Fruit fly (Drosophila melanogaster) whole organism, wandering third instar larva: ENCODE data around the gene CG43149.

Experiments
- Abd-B ChIP-seq: fragments of >200 bp; optimal IDR thresholded peaks from 2 replicates; lab custom pipeline; 2017; ENCODE audit warnings: missing biosample characterization, missing genetic modification characterization
- CG32264 ChIP-seq: fragments of 200-800 bp; sonication (Bioruptor generic); optimal IDR thresholded peaks from 2 replicates; lab custom pipeline; 2016; ENCODE audit warnings: missing biosample characterization, missing genetic modification characterization
- CG9705 ChIP-seq: fragments of 200-800 bp; sonication (Bioruptor generic); optimal IDR thresholded peaks from 2 replicates; lab custom pipeline; 2018; ENCODE audit warnings: missing biosample characterization, mild to moderate bottlenecking, missing genetic modification characterization
- CrebA ChIP-seq: fragments of 200-800 bp; sonication (Bioruptor generic); optimal IDR thresholded peaks from 2 replicates; lab custom pipeline; 2016; ENCODE audit warnings: missing biosample characterization, mild to moderate bottlenecking, missing genetic modification characterization, borderline replicate concordance
- Dfd ChIP-seq: fragments of >200 bp; optimal IDR thresholded peaks from 2 replicates; lab custom pipeline; 2017; ENCODE audit warnings: missing biosample characterization, missing genetic modification characterization
- Dif ChIP-seq: fragments of 200-275, 200-300 bp; sonication (Bioruptor generic); optimal IDR thresholded peaks from 2 replicates; lab custom pipeline; 2018; ENCODE audit warnings: missing biosample characterization, missing genetic modification characterization; ENCODE audit not compliant: partially characterized antibody
- GATAd ChIP-seq: sonication (Bioruptor generic); optimal IDR thresholded peaks from 2 replicates; lab custom pipeline; 2016; ENCODE audit warnings: missing biosample characterization, missing genetic modification characterization
- HLH106 ChIP-seq: fragments of 200-800 bp; optimal IDR thresholded peaks from 3 replicates; lab custom pipeline; 2019; ENCODE audit warnings: missing biosample characterization, mild to moderate bottlenecking, missing genetic modification characterization, moderate library complexity
- Hnf4 ChIP-seq: fragments of 200-800 bp; sonication (Bioruptor generic); optimal IDR thresholded peaks from 2 replicates; lab custom pipeline; 2016; ENCODE audit warnings: missing biosample characterization, mild to moderate bottlenecking, missing genetic modification characterization
- Hr78 ChIP-seq: fragments of >200 bp; optimal IDR thresholded peaks from 2 replicates; lab custom pipeline; 2017; ENCODE audit warnings: missing biosample characterization, missing genetic modification characterization
- Hr83 ChIP-seq: fragments of 200-300 bp; sonication (Bioruptor generic); optimal IDR thresholded peaks from 2 replicates; lab custom pipeline; 2016; ENCODE audit warnings: missing biosample characterization, mild to moderate bottlenecking, missing genetic modification characterization, moderate library complexity; ENCODE audit not compliant: poor library complexity, severe bottlenecking
- Jra ChIP-seq: sonication (Bioruptor generic); optimal IDR thresholded peaks from 2 replicates; lab custom pipeline; 2016; ENCODE audit warnings: missing biosample characterization, missing genetic modification characterization
- Mio ChIP-seq: sonication (Bioruptor generic); optimal IDR thresholded peaks from 2 replicates; lab custom pipeline; 2016; ENCODE audit warnings: missing biosample characterization, missing genetic modification characterization
- Myc ChIP-seq: fragments of >200 bp; optimal IDR thresholded peaks from 2 replicates; lab custom pipeline; 2017
- N ChIP-seq: fragments of >200 bp; optimal IDR thresholded peaks from 2 replicates; lab custom pipeline; 2018; ENCODE audit warnings: missing biosample characterization, missing external identifiers, missing genetic modification characterization
- OdsH ChIP-seq: fragments of 200-800 bp; sonication (Bioruptor generic); optimal IDR thresholded peaks from 2 replicates; lab custom pipeline; 2016; ENCODE audit warnings: missing biosample characterization, mild to moderate bottlenecking, missing genetic modification characterization
- Rel ChIP-seq, 2 experiments: fragments of 200-800 bp; sonication (Bioruptor generic) in 1 of 2; optimal IDR thresholded peaks; 2 replicates in 1 of 2; 3 replicates in 1 of 2; lab custom pipeline; 2016 to 2019; ENCODE audit warnings: mild to moderate bottlenecking in 2 of 2, missing biosample characterization in 2 of 2, missing genetic modification characterization in 2 of 2, moderate library complexity in 1 of 2
- Sp1 ChIP-seq: fragments of 200-800 bp; sonication (Bioruptor generic); optimal IDR thresholded peaks from 3 replicates; lab custom pipeline; 2019; ENCODE audit warnings: missing biosample characterization, mild to moderate bottlenecking, missing genetic modification characterization, moderate library complexity
- Vsx2 ChIP-seq: fragments of 200-300, 225-300 bp; sonication (Bioruptor generic); optimal IDR thresholded peaks from 2 replicates; lab custom pipeline; 2018; ENCODE audit warnings: missing biosample characterization, missing genetic modification characterization; ENCODE audit not compliant: partially characterized antibody
- br ChIP-seq: fragments of 200-800 bp; sonication (Bioruptor generic); optimal IDR thresholded peaks from 2 replicates; lab custom pipeline; 2016; ENCODE audit warnings: missing biosample characterization, missing genetic modification characterization
- brk ChIP-seq: fragments of 200-800 bp; sonication (Bioruptor generic); optimal IDR thresholded peaks from 2 replicates; lab custom pipeline; 2016; ENCODE audit warnings: missing biosample characterization, mild to moderate bottlenecking, missing genetic modification characterization
- dl ChIP-seq, 2 experiments: fragments of 175-275, 200-275 bp in 1 of 2; fragments of 200-275 bp in 1 of 2; sonication (Bioruptor generic); optimal IDR thresholded peaks; lab custom pipeline; 2018; ENCODE audit warnings: mild to moderate bottlenecking in 2 of 2, missing biosample characterization in 2 of 2, missing genetic modification characterization in 2 of 2, moderate library complexity in 2 of 2; ENCODE audit not compliant: partially characterized antibody in 2 of 2, insufficient read depth in 1 of 2
- dmrt93B ChIP-seq: fragments of 200-800 bp; sonication (Bioruptor generic); optimal IDR thresholded peaks from 2 replicates; lab custom pipeline; 2018; ENCODE audit warnings: missing biosample characterization, mild to moderate bottlenecking, missing genetic modification characterization
- dsf ChIP-seq: sonication (Bioruptor generic); optimal IDR thresholded peaks from 2 replicates; lab custom pipeline; 2016; ENCODE audit warnings: missing biosample characterization, missing genetic modification characterization, borderline replicate concordance
- ey ChIP-seq: fragments of 200-800 bp; sonication (Bioruptor generic); optimal IDR thresholded peaks from 2 replicates; lab custom pipeline; 2016; ENCODE audit warnings: missing biosample characterization, missing genetic modification characterization
- foxo ChIP-seq, 2 experiments: fragments of 200-800 bp; sonication (Bioruptor generic); optimal IDR thresholded peaks; 2 replicates in 1 of 2; 3 replicates in 1 of 2; lab custom pipeline; 2016 to 2017; ENCODE audit warnings: missing biosample characterization in 2 of 2, missing genetic modification characterization in 2 of 2
- fru ChIP-seq: fragments of 200-800 bp; sonication (Bioruptor generic); optimal IDR thresholded peaks from 3 replicates; lab custom pipeline; 2016; ENCODE audit warnings: missing biosample characterization, mild to moderate bottlenecking, missing genetic modification characterization
- h ChIP-seq: fragments of 200-800 bp; sonication (Bioruptor generic); optimal IDR thresholded peaks from 3 replicates; lab custom pipeline; 2016; ENCODE audit warnings: missing biosample characterization, mild to moderate bottlenecking, missing genetic modification characterization
- jim ChIP-seq: fragments of 175-275, 200-325 bp; sonication (Bioruptor generic); optimal IDR thresholded peaks from 2 replicates; lab custom pipeline; 2016; ENCODE audit warnings: missing biosample characterization, mild to moderate bottlenecking, missing genetic modification characterization
- lola ChIP-seq: fragments of >200 bp; optimal IDR thresholded peaks from 2 replicates; lab custom pipeline; 2017; ENCODE audit warnings: missing biosample characterization, missing genetic modification characterization
- pan ChIP-seq: fragments of >200 bp; optimal IDR thresholded peaks from 2 replicates; lab custom pipeline; 2017
- psq ChIP-seq: fragments of 200-800 bp; sonication (Bioruptor generic); optimal IDR thresholded peaks from 3 replicates; lab custom pipeline; 2017; ENCODE audit warnings: missing biosample characterization, mild to moderate bottlenecking, missing genetic modification characterization, moderate library complexity
- rgr ChIP-seq: fragments of 200-800 bp; sonication (Bioruptor generic); optimal IDR thresholded peaks from 3 replicates; lab custom pipeline; 2016; ENCODE audit warnings: missing biosample characterization, mild to moderate bottlenecking, missing genetic modification characterization
- sage ChIP-seq: fragments of 200-800 bp; sonication (Bioruptor generic); optimal IDR thresholded peaks from 2 replicates; lab custom pipeline; 2016; ENCODE audit warnings: missing biosample characterization, mild to moderate bottlenecking, missing genetic modification characterization
- sv ChIP-seq: fragments of 200-800 bp; sonication (Bioruptor generic); optimal IDR thresholded peaks from 3 replicates; lab custom pipeline; 2016; ENCODE audit warnings: missing biosample characterization, missing genetic modification characterization
- tai ChIP-seq: sonication (Bioruptor generic); optimal IDR thresholded peaks from 2 replicates; lab custom pipeline; 2016; ENCODE audit warnings: missing biosample characterization, missing genetic modification characterization
- usp ChIP-seq: fragments of >200 bp; optimal IDR thresholded peaks from 2 replicates; lab custom pipeline; 2017; ENCODE audit warnings: missing biosample characterization, missing genetic modification characterization
- woc ChIP-seq: sonication (Bioruptor generic); optimal IDR thresholded peaks from 2 replicates; lab custom pipeline; 2016; ENCODE audit warnings: missing biosample characterization, mild to moderate bottlenecking, missing genetic modification characterization

The CG43149 gene

DNA sequence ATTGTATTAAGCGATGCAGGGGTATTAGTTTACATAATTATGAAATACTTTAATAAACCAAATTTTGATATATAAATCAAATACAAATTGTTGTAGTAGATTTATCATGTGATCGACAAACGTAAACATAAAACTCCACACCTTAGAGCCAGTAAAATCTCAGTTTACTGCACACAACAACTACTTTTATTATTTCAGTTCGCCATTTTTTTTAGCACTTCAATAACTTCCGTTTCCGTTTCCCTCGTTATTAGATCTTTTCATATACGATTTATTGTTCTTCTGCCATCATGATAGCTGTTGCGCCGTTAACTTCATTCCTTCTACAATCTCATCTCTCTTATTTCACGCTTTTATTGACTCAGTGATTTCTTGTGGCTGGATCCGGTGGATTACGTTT, 20.7 kb upstream of the CG43149 start, which contains the start of gene CG13405:
CG13405 (minus strand) TSS at position 101 of the 400 bp plus-strand sequence.
- TF ChIP-seq brk (no peak), h (GFP tag; lab: Kevin White, UChicago) (no peak), Jra (no peak), sv (GFP tag; lab: Kevin White, UChicago) (no peak), CG9705 (GFP tag; lab: Kevin White, UChicago) (no peak), Dfd (GFP tag; lab: Kevin White, UChicago) (no peak), lola (GFP tag; lab: Kevin White, UChicago) (no peak), OdsH (GFP tag; lab: Kevin White, UChicago) (no peak), foxo (GFP tag; optimal IDR thresholded peaks at IDR 0.05; lab: Kevin White, UChicago) (no peak), GATAd (GFP tag; lab: Kevin White, UChicago) (no peak), Dif (no peak), rgr (GFP tag; lab: Kevin White, UChicago) (no peak), jim (no peak), HLH106 (no peak), Mio (no peak), Hnf4 (GFP tag; lab: Kevin White, UChicago) (no peak), Rel (GFP tag; optimal IDR thresholded peaks at IDR 0.05; lab: Kevin White, UChicago) (no peak), Rel (tag; optimal IDR thresholded peaks at IDR 0.05; lab: Kevin White, UChicago) (no peak), ey (GFP tag; lab: Kevin White, UChicago) (no peak)

DNA sequence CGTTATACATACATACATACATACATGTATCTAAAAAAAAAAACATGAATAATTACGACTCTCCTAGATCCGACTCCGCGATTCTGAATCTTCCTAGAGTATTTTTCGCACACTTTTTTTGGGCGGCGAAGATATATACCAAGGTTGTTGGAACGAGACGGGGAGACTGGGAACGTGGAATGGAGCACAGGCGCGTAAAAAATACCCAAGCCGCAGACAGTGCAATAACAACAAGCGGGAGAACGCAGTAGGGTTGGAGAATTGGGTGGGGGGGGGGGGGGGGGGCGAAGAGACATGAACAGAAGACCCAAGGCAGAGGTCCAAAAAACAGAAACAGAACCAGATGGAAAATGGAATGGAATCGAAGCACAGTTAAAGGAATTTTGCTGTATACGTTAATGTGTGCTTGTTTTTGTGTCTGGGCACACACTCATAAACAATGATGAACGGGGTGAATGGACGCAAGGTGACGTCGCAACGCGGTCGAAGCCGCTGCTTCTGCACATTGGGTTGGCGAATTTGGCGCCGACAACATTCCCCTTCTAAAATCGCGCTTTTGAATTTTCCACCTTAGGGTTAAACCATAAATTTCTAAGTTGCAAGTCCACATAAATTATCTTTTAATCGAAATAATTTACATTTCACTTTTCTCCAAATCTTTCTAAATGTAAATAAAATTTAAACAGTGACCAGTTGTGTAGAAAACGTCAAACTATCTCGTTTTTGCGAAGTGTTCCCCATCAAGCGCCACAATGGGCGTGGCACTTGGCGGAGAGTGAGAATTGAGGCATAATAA, 19.0 kb upstream of the CG43149 start:
- no peak for TF ChIP-seq dsf
- TF ChIP-seq Hr83 (GFP tag; lab: Kevin White, UChicago): no peak
- no peak for TF ChIP-seq Hr78 (GFP tag; lab: Kevin White, UChicago)
- TF ChIP-seq Mio: peak; percentile 20
- TF ChIP-seq usp (GFP tag; lab: Kevin White, UChicago): no peak
- TF ChIP-seq fru (GFP tag; lab: Kevin White, UChicago): peak; percentile 88
- TF ChIP-seq jim: no peak
- peak in 1 of 2 experiments; percentile 62 for TF ChIP-seq foxo (GFP tag; optimal IDR thresholded peaks at IDR 0.05; lab: Kevin White, UChicago)
- TF ChIP-seq rgr (GFP tag; lab: Kevin White, UChicago): peak; percentile 83
- TF ChIP-seq pan (lab: Kevin White, UChicago): no peak
- peak; percentile 20 for TF ChIP-seq CG32264
- no peak for TF ChIP-seq Vsx2 (GFP tag; lab: Kevin White, UChicago)
- peak; percentile 19 for TF ChIP-seq CG9705 (GFP tag; lab: Kevin White, UChicago)
- no peak for TF ChIP-seq Hnf4 (GFP tag; lab: Kevin White, UChicago)
- TF ChIP-seq h (GFP tag; lab: Kevin White, UChicago): peak; percentile 87
- TF ChIP-seq Jra: no peak
- TF ChIP-seq br (GFP tag; lab: Kevin White, UChicago): peak; percentile 72
- no peak for TF ChIP-seq Myc (lab: Kevin White, UChicago)
- TF ChIP-seq GATAd (GFP tag; lab: Kevin White, UChicago): no peak
- no peak for TF ChIP-seq N (GFP tag; lab: Kevin White, UChicago)
- TF ChIP-seq brk: peak; percentile 71
- peak; percentile 70 for TF ChIP-seq Sp1 (GFP tag; lab: Kevin White, UChicago)
- peak; percentile 76 for TF ChIP-seq OdsH (GFP tag; lab: Kevin White, UChicago)
- TF ChIP-seq CrebA: peak; percentile 52
- no peak for TF ChIP-seq Dfd (GFP tag; lab: Kevin White, UChicago)
- peak; percentile 31 for TF ChIP-seq Dif
- TF ChIP-seq Rel (GFP tag; optimal IDR thresholded peaks at IDR 0.05; lab: Kevin White, UChicago): no peak
- TF ChIP-seq Rel (tag; optimal IDR thresholded peaks at IDR 0.05; lab: Kevin White, UChicago): peak; percentile 40
- TF ChIP-seq dl (GFP tag; optimal IDR thresholded peaks at IDR 0.05; lab: Kevin White, UChicago; ENCODE audit: insufficient read depth in 1 of 2, partially characterized antibody in 2 of 2): peak in 1 of 2 experiments; percentile 46
- TF ChIP-seq Abd-B (GFP tag; lab: Kevin White, UChicago): no peak
- no peak for TF ChIP-seq lola (GFP tag; lab: Kevin White, UChicago)
- TF ChIP-seq psq (GFP tag; lab: Kevin White, UChicago): peak; percentile 93
- peak; percentile 90 for TF ChIP-seq woc (GFP tag; lab: Kevin White, UChicago)
- peak; percentile 82 for TF ChIP-seq ey (GFP tag; lab: Kevin White, UChicago)
- peak; percentile 58 for TF ChIP-seq sage (GFP tag; lab: Kevin White, UChicago)
- peak; percentile 48 for TF ChIP-seq dmrt93B (GFP tag; lab: Kevin White, UChicago)
- TF ChIP-seq HLH106: peak; percentile 75
- TF ChIP-seq tai (GFP tag; lab: Kevin White, UChicago): peak; percentile 62
- TF ChIP-seq sv (GFP tag; lab: Kevin White, UChicago): no peak
